Fruit fly (Drosophila melanogaster) Kc167 (cell line): ENCODE results near the gene CG4613.

ENCODE experiments used
- Sin3A ChIP-seq: fragments of >200 bp; optimal IDR thresholded peaks from 2 replicates; lab custom pipeline; 2018; ENCODE audit warnings: missing external identifiers
- h ChIP-seq: fragments of >200 bp; optimal IDR thresholded peaks from 3 replicates; lab custom pipeline; 2018; ENCODE audit warnings: missing external identifiers
- insv ChIP-seq: fragments of >200 bp; optimal IDR thresholded peaks from 3 replicates; lab custom pipeline; 2018; ENCODE audit warnings: missing external identifiers
- psq ChIP-seq: fragments of >200 bp; optimal IDR thresholded peaks from 2 replicates; lab custom pipeline; 2017; ENCODE audit warnings: missing external identifiers
- ttk ChIP-seq: sonication (Bioruptor generic); optimal IDR thresholded peaks from 2 replicates; lab custom pipeline; 2017; ENCODE audit warnings: missing external identifiers

dm6 chr3L:14564404-14564803, 42.9 kb upstream of the CG4613 start:
- TF ChIP-seq psq (lab: Kevin White, UChicago), result no peak
- no peak for TF ChIP-seq insv (lab: Kevin White, UChicago)
- TF ChIP-seq Sin3A, result no peak
- no peak for TF ChIP-seq h (lab: Kevin White, UChicago)
- TF ChIP-seq ttk (lab: Kevin White, UChicago), result no peak
